Fruit fly (Drosophila melanogaster): ENCODE data around the gene CG43060.

CG43060 gene

DNA sequence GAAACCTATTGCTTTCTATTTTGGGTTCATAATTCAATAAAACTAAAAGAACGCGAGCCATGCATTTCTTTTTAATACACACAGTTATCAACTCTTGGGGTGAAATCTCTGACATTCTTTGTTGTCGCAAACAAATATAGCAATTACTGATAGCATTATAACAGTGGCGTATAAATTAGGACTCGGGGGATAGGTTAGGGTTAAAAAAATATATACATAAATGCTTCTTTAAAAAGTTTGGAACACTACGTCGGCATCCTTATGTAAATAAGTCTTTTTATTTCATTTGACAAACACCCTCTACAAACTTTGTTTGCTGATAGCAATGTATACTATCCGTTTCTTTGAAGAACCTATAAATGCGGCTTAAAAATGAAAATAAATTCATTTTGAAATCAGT lies at the start of gene CG43060:
TSS of gene CG43060 (plus strand) at position 382 of the 400 bp plus-strand sequence.
- TF ChIP-seq Dif (GFP tag; optimal IDR thresholded peaks at IDR 0.05; ENCODE audit: partially characterized antibody) = no peak
- no peak for TF ChIP-seq dmrt93B (GFP tag; optimal IDR thresholded peaks at IDR 0.05)
- TF ChIP-seq CG32264 (GFP tag; optimal IDR thresholded peaks at IDR 0.05) = no peak
- no peak for TF ChIP-seq CrebA (GFP tag; optimal IDR thresholded peaks at IDR 0.05; ENCODE audit: borderline replicate concordance)
- no peak for TF ChIP-seq HLH106 (tag; optimal IDR thresholded peaks at IDR 0.05)
- peak; percentile 38 for TF ChIP-seq rgr (GFP tag; optimal IDR thresholded peaks at IDR 0.05)
- TF ChIP-seq Hr83 (GFP tag; optimal IDR thresholded peaks at IDR 0.05; ENCODE audit: poor library complexity, severe bottlenecking) = no peak
- TF ChIP-seq sage (GFP tag; optimal IDR thresholded peaks at IDR 0.05) = no peak
- no peak for TF ChIP-seq dl (GFP tag; optimal IDR thresholded peaks at IDR 0.05; ENCODE audit: insufficient read depth in 1 of 2, partially characterized antibody in 2 of 2)
- TF ChIP-seq ey (GFP tag; optimal IDR thresholded peaks at IDR 0.05) = peak; percentile 16
- TF ChIP-seq Hnf4 (GFP tag; optimal IDR thresholded peaks at IDR 0.05) = no peak
- TF ChIP-seq N (GFP tag; optimal IDR thresholded peaks at IDR 0.05) = no peak
- no peak for TF ChIP-seq Rel (GFP tag; optimal IDR thresholded peaks at IDR 0.05)
- no peak for TF ChIP-seq Rel (tag; optimal IDR thresholded peaks at IDR 0.05)
- no peak for TF ChIP-seq dsf (GFP tag; optimal IDR thresholded peaks at IDR 0.05; ENCODE audit: borderline replicate concordance)
- TF ChIP-seq pan (optimal IDR thresholded peaks at IDR 0.05) = no peak
- no peak for TF ChIP-seq Dfd (GFP tag; optimal IDR thresholded peaks at IDR 0.05)
- TF ChIP-seq sv (GFP tag; optimal IDR thresholded peaks at IDR 0.05) = no peak
- TF ChIP-seq br (GFP tag; optimal IDR thresholded peaks at IDR 0.05) = no peak
- TF ChIP-seq Vsx2 (GFP tag; optimal IDR thresholded peaks at IDR 0.05; ENCODE audit: partially characterized antibody) = no peak
- TF ChIP-seq OdsH (GFP tag; optimal IDR thresholded peaks at IDR 0.05) = peak; percentile 10
- TF ChIP-seq lola (GFP tag; optimal IDR thresholded peaks at IDR 0.05) = no peak
- no peak for TF ChIP-seq Abd-B (GFP tag; optimal IDR thresholded peaks at IDR 0.05)
- TF ChIP-seq CG9705 (GFP tag; optimal IDR thresholded peaks at IDR 0.05) = no peak
- no peak for TF ChIP-seq GATAd (GFP tag; optimal IDR thresholded peaks at IDR 0.05)
- TF ChIP-seq h (GFP tag; optimal IDR thresholded peaks at IDR 0.05) = peak; percentile 11
- no peak for TF ChIP-seq tai (GFP tag; optimal IDR thresholded peaks at IDR 0.05)
- peak in 1 of 2 experiments; percentile 27 for TF ChIP-seq foxo (GFP tag; optimal IDR thresholded peaks at IDR 0.05)
- no peak for TF ChIP-seq Myc (optimal IDR thresholded peaks at IDR 0.05)
- peak; percentile 16 for TF ChIP-seq fru (GFP tag; optimal IDR thresholded peaks at IDR 0.05)
- no peak for TF ChIP-seq woc (GFP tag; optimal IDR thresholded peaks at IDR 0.05)
- TF ChIP-seq Jra (GFP tag; optimal IDR thresholded peaks at IDR 0.05) = no peak
- TF ChIP-seq psq (GFP tag; optimal IDR thresholded peaks at IDR 0.05) = no peak
- no peak for TF ChIP-seq brk (GFP tag; optimal IDR thresholded peaks at IDR 0.05)
- TF ChIP-seq Hr78 (GFP tag; optimal IDR thresholded peaks at IDR 0.05) = no peak
- TF ChIP-seq usp (GFP tag; optimal IDR thresholded peaks at IDR 0.05) = no peak
- no peak for TF ChIP-seq Sp1 (GFP tag; optimal IDR thresholded peaks at IDR 0.05)

- peak; percentile 38 for TF ChIP-seq Myc (optimal IDR thresholded peaks at IDR 0.05)
- no peak for TF ChIP-seq dmrt93B (GFP tag; optimal IDR thresholded peaks at IDR 0.05)
These were observed 49.6 kb upstream of the CG43060 start for dm6 chr3R:7991446-7991845.

dm6 chr3R:7992100-7992499 lies 48.9 kb upstream of the CG43060 start:
- TF ChIP-seq jim (GFP tag; optimal IDR thresholded peaks at IDR 0.05) (no peak), CrebA (GFP tag; optimal IDR thresholded peaks at IDR 0.05; ENCODE audit: borderline replicate concordance) (no peak), Myc (optimal IDR thresholded peaks at IDR 0.05) (no peak), fru (GFP tag; optimal IDR thresholded peaks at IDR 0.05) (no peak), rgr (GFP tag; optimal IDR thresholded peaks at IDR 0.05) (no peak), Abd-B (GFP tag; optimal IDR thresholded peaks at IDR 0.05) (no peak), ey (GFP tag; optimal IDR thresholded peaks at IDR 0.05) (no peak), pan (optimal IDR thresholded peaks at IDR 0.05) (no peak), woc (GFP tag; optimal IDR thresholded peaks at IDR 0.05) (no peak), Sp1 (GFP tag; optimal IDR thresholded peaks at IDR 0.05) (no peak)
